Worm (Caenorhabditis elegans): Measurements from ENCODE around the gene F16F9.3.

ce11 chrX:8500922-8501321 is 43.5 kb downstream of the F16F9.3 start, which contains the start of gene grd-4:
- TF ChIP-seq ZK546.5 (tag; optimal IDR thresholded peaks at IDR 0.05) (no peak), ama-1 (optimal IDR thresholded peaks at IDR 0.05) (no peak), egl-27 (tag; optimal IDR thresholded peaks at IDR 0.05) (no peak), mdl-1 (tag; optimal IDR thresholded peaks at IDR 0.05) (no peak), nhr-25 (tag; optimal IDR thresholded peaks at IDR 0.05) (no peak)

Data from whole organism, L2 larva.